Worm (Caenorhabditis elegans): ENCODE results near the gene byn-1.

ce11 chrIII:6953373-6953772 lies 21.6 kb downstream of the byn-1 start:
- TF ChIP-seq nhr-28 (tag; optimal IDR thresholded peaks at IDR 0.05): no peak
- TF ChIP-seq mef-2 (tag; optimal IDR thresholded peaks at IDR 0.05): no peak
- no peak for TF ChIP-seq fkh-10 (GFP tag; optimal IDR thresholded peaks at IDR 0.05)
- TF ChIP-seq F16B12.6 (tag; optimal IDR thresholded peaks at IDR 0.05): no peak
- TF ChIP-seq mdl-1 (tag; optimal IDR thresholded peaks at IDR 0.05): no peak

All from whole organism, L1 larva.